Fruit fly (Drosophila melanogaster): ENCODE data around the gene CG11885.

The CG11885 gene

DNA sequence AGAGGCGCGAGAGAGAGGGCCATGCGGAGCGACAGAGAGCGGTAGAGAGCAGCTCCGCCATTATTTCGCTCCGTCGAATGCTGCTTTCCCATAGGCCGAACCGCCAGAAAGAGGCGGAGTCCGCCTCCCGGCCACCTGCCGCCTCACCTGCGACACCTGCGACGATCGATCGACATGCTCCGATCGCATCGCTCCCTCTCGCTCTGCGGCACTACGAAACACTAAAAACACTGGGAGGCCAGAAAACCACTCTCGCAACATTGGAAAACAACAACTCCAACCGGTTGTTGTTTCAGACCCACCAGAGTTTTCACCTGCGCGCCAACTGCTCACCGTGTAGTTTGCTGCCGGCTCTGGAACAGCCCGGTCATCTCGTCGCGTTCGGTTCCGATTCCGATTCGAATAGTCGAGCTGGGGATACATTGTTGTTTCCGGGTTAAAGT lies 43.4 kb downstream of the CG11885 start, which contains the start of gene al (continued):
- no peak for TF ChIP-seq crp (GFP tag; optimal IDR thresholded peaks at IDR 0.05)
- TF ChIP-seq Trl (optimal IDR thresholded peaks at IDR 0.05): peak; percentile 54 to 63
- TF ChIP-seq Trl (GFP tag; optimal IDR thresholded peaks at IDR 0.05): no peak
- peak; percentile 73 for TF ChIP-seq kni (GFP tag; optimal IDR thresholded peaks at IDR 0.05)
- TF ChIP-seq sens (GFP tag): peak; percentile 12
- peak; percentile 87 for TF ChIP-seq Nf-YA (GFP tag; IDR thresholded peaks at IDR 0.05)
- 0 out of 3 replicates have a peak, but pooled peaks have one; percentile 20 for TF ChIP-seq HLH4C (GFP tag; IDR thresholded peaks at IDR 0.05; ENCODE audit: partially characterized antibody)
- no peak for TF ChIP-seq CG3065 (GFP tag; optimal IDR thresholded peaks at IDR 0.05)
- peak; percentile 49 for TF ChIP-seq CG10543 (GFP tag; optimal IDR thresholded peaks at IDR 0.05)
- no peak for TF ChIP-seq vnd (GFP tag; IDR thresholded peaks at IDR 0.05; ENCODE audit: partially characterized antibody)
- peak; percentile 69 for TF ChIP-seq Jarid2 (GFP tag; optimal IDR thresholded peaks at IDR 0.05)
- TF ChIP-seq stc (GFP tag; IDR thresholded peaks at IDR 0.05): no peak
- TF ChIP-seq CG10321 (GFP tag; IDR thresholded peaks at IDR 0.05): peak; percentile 77
- TF ChIP-seq MBD-R2 (GFP tag; IDR thresholded peaks at IDR 0.05): peak; percentile 7; the same call in 1 of the 2 replicates
- TF ChIP-seq Adf1 (GFP tag; IDR thresholded peaks at IDR 0.05): peak; percentile 35; the same call in 1 of the 2 replicates
- TF ChIP-seq E2f1 (GFP tag; IDR thresholded peaks at IDR 0.05): no peak
- TF ChIP-seq CG31224 (GFP tag; IDR thresholded peaks at IDR 0.05): peak; percentile 94
- no peak for TF ChIP-seq mam (GFP tag; optimal IDR thresholded peaks at IDR 0.05)
- 0 out of 2 replicates have a peak, but pooled peaks have one; percentile 8 for TF ChIP-seq al (GFP tag; IDR thresholded peaks at IDR 0.05)
- no peak for TF ChIP-seq jing (GFP tag; optimal IDR thresholded peaks at IDR 0.05)
- TF ChIP-seq CG4360 (GFP tag; IDR thresholded peaks at IDR 0.05): peak; percentile 81
- TF ChIP-seq jumu (GFP tag; optimal IDR thresholded peaks at IDR 0.05): no peak
- peak; percentile 17; the same call in 1 of the 2 replicates for TF ChIP-seq CG32532 (GFP tag; IDR thresholded peaks at IDR 0.05)
- no peak for TF ChIP-seq gro (GFP tag; optimal IDR thresholded peaks at IDR 0.05)
- 0 out of 2 replicates have a peak, but pooled peaks have one; percentile 12 for TF ChIP-seq CG42726 (GFP tag; IDR thresholded peaks at IDR 0.05; ENCODE audit: partially characterized antibody)
- no peak for TF ChIP-seq Awh (GFP tag; IDR thresholded peaks at IDR 0.05)
- no peak for TF ChIP-seq Ssrp (tag; optimal IDR thresholded peaks at IDR 0.05)
- TF ChIP-seq Deaf1 (tag; optimal IDR thresholded peaks at IDR 0.05): peak; percentile 50
- TF ChIP-seq sug (tag; optimal IDR thresholded peaks at IDR 0.05): peak; percentile 50
- TF ChIP-seq ash1 (GFP tag; optimal IDR thresholded peaks at IDR 0.05): peak; percentile 16
- no peak for TF ChIP-seq dati (GFP tag; IDR thresholded peaks at IDR 0.05)
- TF ChIP-seq chinmo (GFP tag; IDR thresholded peaks at IDR 0.05; ENCODE audit: partially characterized antibody): peak; percentile 76; the same call in 1 of the 4 replicates
- no peak for TF ChIP-seq BEAF-32 (GFP tag; optimal IDR thresholded peaks at IDR 0.05)
- TF ChIP-seq pan (optimal IDR thresholded peaks at IDR 0.05): no peak
- TF ChIP-seq pan (GFP tag; optimal IDR thresholded peaks at IDR 0.05 in 1 of 2, IDR thresholded peaks at IDR 0.05 in 1 of 2): peak in 1 of 2 experiments; percentile 12
- TF ChIP-seq da (GFP tag; optimal IDR thresholded peaks at IDR 0.05): peak; percentile 17
- 0 out of 2 replicates have a peak, but pooled peaks have one; percentile 3 for TF ChIP-seq NFAT (GFP tag; IDR thresholded peaks at IDR 0.05)
- peak; percentile 46; the same call in 1 of the 3 replicates for TF ChIP-seq CG34224 (GFP tag; IDR thresholded peaks at IDR 0.05; ENCODE audit: partially characterized antibody)
- peak; percentile 96 for TF ChIP-seq ac (GFP tag; optimal IDR thresholded peaks at IDR 0.05)
- peak; percentile 20; the same call in 1 of the 2 replicates for TF ChIP-seq CG13287 (GFP tag; IDR thresholded peaks at IDR 0.05; ENCODE audit: partially characterized antibody)
- TF ChIP-seq Aef1 (GFP tag; IDR thresholded peaks at IDR 0.05): peak; percentile 88
- no peak for TF ChIP-seq Fer1 (GFP tag; optimal IDR thresholded peaks at IDR 0.05)
- no peak for TF ChIP-seq tap (tag; optimal IDR thresholded peaks at IDR 0.05)
- TF ChIP-seq sd (tag; optimal IDR thresholded peaks at IDR 0.05): peak; percentile 13
- no peak for TF ChIP-seq CG16813 (GFP tag; IDR thresholded peaks at IDR 0.05; ENCODE audit: partially characterized antibody)
- TF ChIP-seq CG1832 (GFP tag; optimal IDR thresholded peaks at IDR 0.05): peak; percentile 86
- peak; percentile 10 for TF ChIP-seq mirr (GFP tag; optimal IDR thresholded peaks at IDR 0.05)
- no peak for TF ChIP-seq mld (GFP tag; IDR thresholded peaks at IDR 0.05; ENCODE audit: partially characterized antibody)
- TF ChIP-seq z (GFP tag; IDR thresholded peaks at IDR 0.05): 0 out of 3 replicates have a peak, but pooled peaks have one; percentile 46
- TF ChIP-seq Med (GFP tag): peak; percentile 53

Measured in whole organism, embryonic.